Fruit fly (Drosophila melanogaster) whole organism, adult: ENCODE results near the gene CG33269.

Experiments used
- Crg-1 ChIP-seq: fragments of 200-800 bp; sonication (Bioruptor generic); optimal IDR thresholded peaks from 2 replicates; lab custom pipeline; 2016; ENCODE audit warnings: missing biosample characterization, missing genetic modification characterization
- bab1 ChIP-seq: fragments of 200-800 bp; sonication (Bioruptor generic); optimal IDR thresholded peaks from 3 replicates; lab custom pipeline; 2019; ENCODE audit warnings: missing biosample characterization, mild to moderate bottlenecking, missing genetic modification characterization, moderate library complexity
- toe ChIP-seq: fragments of 200-800 bp; sonication (Bioruptor generic); optimal IDR thresholded peaks from 2 replicates; lab custom pipeline; 2016; ENCODE audit warnings: missing biosample characterization, missing genetic modification characterization

DNA sequence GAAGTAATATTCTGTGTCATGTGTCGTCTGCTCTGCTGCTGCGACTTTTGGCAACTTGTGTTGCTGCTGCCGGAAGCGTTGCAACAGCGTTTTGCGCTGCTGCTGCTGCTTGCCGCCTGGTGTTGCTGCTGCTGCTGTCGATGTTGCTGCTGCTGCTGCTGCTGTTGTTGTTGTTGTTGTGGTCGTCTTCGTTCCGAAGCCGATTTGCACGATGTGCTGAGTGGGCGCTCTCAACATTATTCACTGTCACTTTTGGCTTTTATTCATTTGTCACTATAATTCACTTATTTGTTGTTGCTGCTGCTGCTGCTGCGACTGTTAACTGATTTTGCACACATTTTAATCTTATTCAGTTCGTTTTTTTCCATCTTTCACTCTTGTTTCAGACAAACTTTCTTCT lies 39.6 kb downstream of the CG33269 start:
- no peak for TF ChIP-seq toe
- no peak for TF ChIP-seq bab1 (GFP tag; lab: Kevin White, UChicago)
- no peak for TF ChIP-seq Crg-1 (GFP tag; lab: Kevin White, UChicago)
